Worm (Caenorhabditis elegans): ENCODE results near the gene fbxa-104.

DNA sequence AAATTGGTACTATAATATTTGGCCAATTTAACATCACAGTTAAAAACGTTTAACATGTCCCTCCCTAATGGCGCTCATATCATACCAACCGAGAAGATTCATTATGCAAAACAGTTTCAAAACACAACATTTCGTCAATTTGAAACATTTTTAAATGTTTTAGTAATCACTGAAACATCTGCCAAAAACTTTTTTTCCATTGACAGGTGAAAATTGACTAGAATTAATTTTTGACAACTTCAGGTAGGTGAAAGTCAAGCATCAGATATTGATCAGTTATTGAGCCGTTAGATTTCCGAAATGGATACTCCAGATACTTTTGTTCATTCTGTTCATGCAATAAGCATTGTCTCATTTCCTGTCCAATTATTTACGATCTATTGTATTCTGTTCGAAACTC is 16.6 kb downstream of the fbxa-104 start, which contains the start of gene srh-257:
- TF ChIP-seq tbx-2 (tag; optimal IDR thresholded peaks at IDR 0.05) (no peak), rnt-1 (tag; optimal IDR thresholded peaks at IDR 0.05) (no peak), nfya-1 (tag; optimal IDR thresholded peaks at IDR 0.05) (no peak), fkh-10 (GFP tag; optimal IDR thresholded peaks at IDR 0.05) (no peak), pha-4 (tag; optimal IDR thresholded peaks at IDR 0.05) (no peak), npax-4 (tag; optimal IDR thresholded peaks at IDR 0.05) (no peak), pqm-1 (tag; optimal IDR thresholded peaks at IDR 0.05) (no peak), sox-4 (tag; optimal IDR thresholded peaks at IDR 0.05) (no peak)
